Worm (Caenorhabditis elegans) whole organism, L3 larva: ENCODE measurements around the gene srx-45.

Experiments
- R02D3.7 ChIP-seq: fragments of 150-350 bp; optimal IDR thresholded peaks from 2 replicates; lab custom pipeline; 2014; ENCODE audit warnings: missing biosample characterization, missing genetic modification characterization
- ZK546.5 ChIP-seq: sonication (generic microtip); optimal IDR thresholded peaks from 2 replicates; lab custom pipeline; 2017; ENCODE audit warnings: missing biosample characterization, missing genetic modification characterization
- aly-2 ChIP-seq: fragments of 150-350 bp; optimal IDR thresholded peaks from 2 replicates; lab custom pipeline; 2014; ENCODE audit warnings: missing biosample characterization, missing genetic modification characterization
- ama-1 ChIP-seq: fragments of 150-350 bp; optimal IDR thresholded peaks from 2 replicates; lab custom pipeline; 2018
- ceh-16 ChIP-seq: sonication (generic microtip); optimal IDR thresholded peaks from 2 replicates; lab custom pipeline; 2017; ENCODE audit warnings: missing biosample characterization, missing genetic modification characterization
- ceh-28 ChIP-seq: fragments of 150-350 bp; optimal IDR thresholded peaks from 2 replicates; lab custom pipeline; 2014; ENCODE audit warnings: missing biosample characterization, missing genetic modification reagents, missing genetic modification characterization
- ceh-82 ChIP-seq: fragments of 150-350 bp; optimal IDR thresholded peaks from 2 replicates; lab custom pipeline; 2014; ENCODE audit warnings: missing biosample characterization, missing genetic modification characterization
- ceh-9 ChIP-seq: sonication (generic microtip); optimal IDR thresholded peaks from 2 replicates; lab custom pipeline; 2018; ENCODE audit warnings: missing biosample characterization, missing genetic modification characterization
- daf-12 ChIP-seq: fragments of 150-350 bp; optimal IDR thresholded peaks from 2 replicates; lab custom pipeline; 2014; ENCODE audit warnings: missing biosample characterization, missing genetic modification reagents, missing genetic modification characterization
- egl-27 ChIP-seq: sonication (generic microtip); optimal IDR thresholded peaks from 4 replicates; lab custom pipeline; 2017; ENCODE audit warnings: missing biosample characterization, missing genetic modification reagents, missing genetic modification characterization
- egl-5 ChIP-seq: fragments of 150-350 bp; optimal IDR thresholded peaks from 2 replicates; lab custom pipeline; 2017; ENCODE audit warnings: missing biosample characterization, missing genetic modification reagents, missing genetic modification characterization, inconsistent platforms
- elt-1 ChIP-seq: fragments of 150-350 bp; optimal IDR thresholded peaks from 2 replicates; lab custom pipeline; 2014; ENCODE audit warnings: missing biosample characterization, missing genetic modification characterization
- elt-2 ChIP-seq: sonication (generic microtip); optimal IDR thresholded peaks from 2 replicates; lab custom pipeline; 2016; ENCODE audit warnings: missing genetic modification reagents, mild to moderate bottlenecking, missing genetic modification characterization, missing compliant biosample characterization
- elt-3 ChIP-seq, 3 experiments: fragments of 150-350 bp in 1 of 3; sonication (generic microtip) in 2 of 3; optimal IDR thresholded peaks; 2 replicates in 2 of 3; 4 replicates in 1 of 3; lab custom pipeline; 2014 to 2017; ENCODE audit warnings: missing biosample characterization in 3 of 3, missing genetic modification characterization in 3 of 3
- eor-1 ChIP-seq, 2 experiments: fragments of 150-350 bp; optimal IDR thresholded peaks; 2 replicates each; lab custom pipeline; 2014 to 2018; ENCODE audit warnings: missing biosample characterization in 2 of 2, missing genetic modification characterization in 2 of 2
- fkh-10 ChIP-seq: sonication (generic microtip); optimal IDR thresholded peaks from 2 replicates; lab custom pipeline; 2017; ENCODE audit warnings: missing biosample characterization, missing genetic modification reagents, missing genetic modification characterization
- hmg-11 ChIP-seq: sonication (generic microtip); optimal IDR thresholded peaks from 2 replicates; lab custom pipeline; 2016; ENCODE audit warnings: missing genetic modification characterization, missing compliant biosample characterization
- jun-1 ChIP-seq: fragments of 150-350 bp; optimal IDR thresholded peaks from 2 replicates; lab custom pipeline; 2014; ENCODE audit warnings: missing biosample characterization, missing genetic modification reagents, missing genetic modification characterization
- lin-15B ChIP-seq: fragments of 150-350 bp; optimal IDR thresholded peaks from 2 replicates; lab custom pipeline; 2014; ENCODE audit warnings: missing biosample characterization, missing genetic modification characterization
- lin-39 ChIP-seq: fragments of 150-350 bp; optimal IDR thresholded peaks from 2 replicates; lab custom pipeline; 2018; ENCODE audit warnings: missing biosample characterization, missing genetic modification reagents, missing genetic modification characterization
- mdl-1 ChIP-seq: fragments of 150-350 bp; optimal IDR thresholded peaks from 2 replicates; lab custom pipeline; 2014; ENCODE audit warnings: missing biosample characterization, missing genetic modification characterization
- nfya-1 ChIP-seq: sonication (generic microtip); optimal IDR thresholded peaks from 2 replicates; lab custom pipeline; 2017; ENCODE audit warnings: missing genetic modification characterization, mild to moderate bottlenecking, missing compliant biosample characterization, antibody characterized with exemption, moderate library complexity; ENCODE audit not compliant: insufficient read depth
- nhr-11 ChIP-seq: fragments of 150-350 bp; optimal IDR thresholded peaks from 2 replicates; lab custom pipeline; 2014; ENCODE audit warnings: missing biosample characterization, missing genetic modification characterization
- nhr-12 ChIP-seq: fragments of 150-350 bp; optimal IDR thresholded peaks from 2 replicates; lab custom pipeline; 2014; ENCODE audit warnings: missing biosample characterization, missing genetic modification characterization
- nhr-23 ChIP-seq: fragments of 150-350 bp; optimal IDR thresholded peaks from 2 replicates; lab custom pipeline; 2014; ENCODE audit warnings: missing biosample characterization, missing genetic modification reagents, missing genetic modification characterization
- nhr-237 ChIP-seq: fragments of 150-350 bp; optimal IDR thresholded peaks from 2 replicates; lab custom pipeline; 2014; ENCODE audit warnings: missing biosample characterization, missing genetic modification characterization
- nhr-25 ChIP-seq: sonication (generic microtip); optimal IDR thresholded peaks from 2 replicates; lab custom pipeline; 2017; ENCODE audit warnings: missing biosample characterization, missing genetic modification characterization
- nhr-28 ChIP-seq: fragments of 150-350 bp; optimal IDR thresholded peaks from 2 replicates; lab custom pipeline; 2014; ENCODE audit warnings: missing biosample characterization, missing genetic modification characterization
- nhr-67 ChIP-seq: fragments of 150-350 bp; optimal IDR thresholded peaks from 2 replicates; lab custom pipeline; 2014; ENCODE audit warnings: missing biosample characterization, missing genetic modification characterization
- nhr-76 ChIP-seq: fragments of 150-350 bp; sonication (generic microtip); optimal IDR thresholded peaks from 5 replicates; lab custom pipeline; 2014; ENCODE audit warnings: missing biosample characterization, missing genetic modification characterization
- nhr-77 ChIP-seq: fragments of 150-350 bp; optimal IDR thresholded peaks from 2 replicates; lab custom pipeline; 2014; ENCODE audit warnings: missing biosample characterization, missing genetic modification characterization
- pha-4 ChIP-seq: fragments of 150-350 bp; optimal IDR thresholded peaks from 2 replicates; lab custom pipeline; 2014; ENCODE audit warnings: missing biosample characterization, missing genetic modification reagents, missing genetic modification characterization
- pqm-1 ChIP-seq: fragments of 150-350 bp; optimal IDR thresholded peaks from 2 replicates; lab custom pipeline; 2017; ENCODE audit warnings: missing biosample characterization, missing genetic modification characterization, inconsistent platforms
- skn-1 ChIP-seq: fragments of 150-350 bp; optimal IDR thresholded peaks from 2 replicates; lab custom pipeline; 2014; ENCODE audit warnings: missing biosample characterization, missing genetic modification characterization
- tbx-2 ChIP-seq: sonication (generic microtip); optimal IDR thresholded peaks from 2 replicates; lab custom pipeline; 2016; ENCODE audit warnings: mild to moderate bottlenecking, missing genetic modification characterization, missing compliant biosample characterization
- unc-62 ChIP-seq: fragments of 150-350 bp; sonication (generic microtip); optimal IDR thresholded peaks from 4 replicates; lab custom pipeline; 2014; ENCODE audit warnings: missing biosample characterization, missing genetic modification reagents, missing genetic modification characterization
- zag-1 ChIP-seq: fragments of 150-350 bp; optimal IDR thresholded peaks from 2 replicates; lab custom pipeline; 2014; ENCODE audit warnings: missing biosample characterization, missing genetic modification characterization
- ztf-11 ChIP-seq: fragments of 150-350 bp; optimal IDR thresholded peaks from 2 replicates; lab custom pipeline; 2014; ENCODE audit warnings: missing biosample characterization, missing genetic modification characterization
- ztf-4 ChIP-seq: fragments of 150-350 bp; optimal IDR thresholded peaks from 2 replicates; lab custom pipeline; 2014; ENCODE audit warnings: missing biosample characterization, missing genetic modification characterization

srx-45 gene

ce11 chrIII:9340025-9340424 is 33.5 kb upstream of the srx-45 start:
- TF ChIP-seq ceh-28 (tag; lab: Kevin White, UChicago): no peak
- TF ChIP-seq ztf-4 (tag; lab: Kevin White, UChicago): no peak
- no peak for TF ChIP-seq ama-1 (lab: Kevin White, UChicago)
- no peak for TF ChIP-seq eor-1 (tag; optimal IDR thresholded peaks at IDR 0.05; lab: Kevin White, UChicago)
- TF ChIP-seq ceh-16 (tag; lab: Kevin White, UChicago): no peak
- no peak for TF ChIP-seq nfya-1
- no peak for TF ChIP-seq nhr-12 (tag; lab: Kevin White, UChicago)
- TF ChIP-seq hmg-11 (tag; lab: Kevin White, UChicago): no peak
- no peak for TF ChIP-seq lin-15B (tag; lab: Kevin White, UChicago)
- no peak for TF ChIP-seq ZK546.5 (tag; lab: Kevin White, UChicago)
- no peak for TF ChIP-seq mdl-1 (tag; lab: Kevin White, UChicago)
- no peak for TF ChIP-seq nhr-25 (tag; lab: Kevin White, UChicago)
- no peak for TF ChIP-seq daf-12 (tag; lab: Kevin White, UChicago)
- TF ChIP-seq ceh-9 (tag; lab: Kevin White, UChicago): no peak
- TF ChIP-seq jun-1: no peak
- TF ChIP-seq elt-3 (tag; optimal IDR thresholded peaks at IDR 0.05; lab: Kevin White, UChicago): no peak
- TF ChIP-seq unc-62 (GFP tag; lab: Kevin White, UChicago): no peak
- TF ChIP-seq fkh-10 (GFP tag; lab: Kevin White, UChicago): no peak
- no peak for TF ChIP-seq ceh-82 (tag; lab: Kevin White, UChicago)
- TF ChIP-seq egl-27 (tag; lab: Kevin White, UChicago): no peak

- TF ChIP-seq ceh-82 (tag; lab: Kevin White, UChicago) (no peak), fkh-10 (GFP tag; lab: Kevin White, UChicago) (no peak), lin-15B (tag; lab: Kevin White, UChicago) (no peak), daf-12 (tag; lab: Kevin White, UChicago) (no peak), nhr-28 (no peak), nhr-237 (tag; lab: Kevin White, UChicago) (no peak), pha-4 (no peak), nfya-1 (no peak), nhr-76 (tag; lab: Kevin White, UChicago) (no peak), R02D3.7 (no peak), ama-1 (lab: Kevin White, UChicago) (no peak), nhr-12 (tag; lab: Kevin White, UChicago) (no peak), skn-1 (no peak), nhr-67 (no peak), tbx-2 (tag; lab: Kevin White, UChicago) (no peak), zag-1 (tag; lab: Kevin White, UChicago) (no peak), unc-62 (GFP tag; lab: Kevin White, UChicago) (no peak), ceh-9 (tag; lab: Kevin White, UChicago) (no peak), jun-1 (no peak)
- TF ChIP-seq, all 47 proteins: peak for 0
These were observed 31.5 kb upstream of the srx-45 start for ce11 chrIII:9337968-9338367.

ce11 chrIII:9336807-9337206 is 30.3 kb upstream of the srx-45 start:
- no peak for TF ChIP-seq ztf-11 (tag; lab: Kevin White, UChicago)
- TF ChIP-seq nhr-11 (tag; lab: Kevin White, UChicago): no peak
- no peak for TF ChIP-seq egl-5 (tag; lab: Kevin White, UChicago)
- no peak for TF ChIP-seq ztf-4 (tag; lab: Kevin White, UChicago)
- no peak for TF ChIP-seq hmg-11 (tag; lab: Kevin White, UChicago)
- TF ChIP-seq ama-1 (lab: Kevin White, UChicago): no peak

- TF ChIP-seq skn-1 (no peak), elt-2 (tag; lab: Kevin White, UChicago) (no peak), aly-2 (tag; lab: Kevin White, UChicago) (no peak), tbx-2 (tag; lab: Kevin White, UChicago) (no peak), ceh-16 (tag; lab: Kevin White, UChicago) (no peak), nhr-23 (tag; lab: Kevin White, UChicago) (peak; percentile 26), fkh-10 (GFP tag; lab: Kevin White, UChicago) (no peak)
These were observed 28.6 kb upstream of the srx-45 start for ce11 chrIII:9335076-9335475.

ce11 chrIII:9334174-9334573 is 27.7 kb upstream of the srx-45 start, which contains the start of gene elo-4:
elo-4 (minus strand) TSS chrIII:9334274.
- no peak for TF ChIP-seq nhr-12 (tag; lab: Kevin White, UChicago)
- no peak for TF ChIP-seq skn-1
- TF ChIP-seq mdl-1 (tag; lab: Kevin White, UChicago): no peak
- TF ChIP-seq fkh-10 (GFP tag; lab: Kevin White, UChicago): no peak
- TF ChIP-seq nhr-28: no peak
- TF ChIP-seq nhr-76 (tag; lab: Kevin White, UChicago): no peak
- no peak for TF ChIP-seq ama-1 (lab: Kevin White, UChicago)
- no peak for TF ChIP-seq pqm-1 (tag; lab: Kevin White, UChicago)
- no peak for TF ChIP-seq nfya-1
- TF ChIP-seq ceh-9 (tag; lab: Kevin White, UChicago): no peak
- no peak for TF ChIP-seq hmg-11 (tag; lab: Kevin White, UChicago)
- TF ChIP-seq elt-2 (tag; lab: Kevin White, UChicago): no peak
- TF ChIP-seq nhr-77 (tag; lab: Kevin White, UChicago): no peak
- TF ChIP-seq aly-2 (tag; lab: Kevin White, UChicago): no peak
- no peak for TF ChIP-seq R02D3.7
- TF ChIP-seq lin-39: no peak
- TF ChIP-seq elt-1 (tag; lab: Kevin White, UChicago): no peak
- TF ChIP-seq egl-5 (tag; lab: Kevin White, UChicago): no peak
